Worm (Caenorhabditis elegans) whole organism, midembryonic: ENCODE results near the gene syp-1.
A peak's percentile ranks its signal among the peaks of the same experiment; 100 is the strongest.

Experiments used
- cog-1 ChIP-seq: sonication (generic microtip); optimal IDR thresholded peaks from 2 replicates; lab custom pipeline; 2016; ENCODE audit warnings: missing genetic modification characterization, missing compliant biosample characterization
- flt-1 ChIP-seq: fragments of 200-800 bp; sonication (Bioruptor generic); IDR thresholded peaks from 2 replicates; pipeline ENCODE4 v1.3.6; 2022; ENCODE audit warnings: missing genetic modification characterization, missing compliant biosample characterization
- med-1 ChIP-seq: sonication (generic microtip); optimal IDR thresholded peaks from 2 replicates; lab custom pipeline; 2017; ENCODE audit warnings: missing genetic modification characterization, mild to moderate bottlenecking, missing compliant biosample characterization, antibody characterized with exemption, missing genetic modification reagents; ENCODE audit not compliant: insufficient read depth
- tab-1 ChIP-seq: fragments of 200-800 bp; sonication (Bioruptor generic); IDR thresholded peaks from 2 replicates; pipeline ENCODE4 v1.3.6; 2022; ENCODE audit warnings: missing genetic modification characterization, missing compliant biosample characterization
- ztf-29 ChIP-seq: fragments of 200-800 bp; sonication (Bioruptor generic); IDR thresholded peaks from 2 replicates; pipeline ENCODE4 v1.3.6; 2022; ENCODE audit warnings: missing genetic modification reagents, missing genetic modification characterization, missing compliant biosample characterization

- TF ChIP-seq flt-1 (GFP tag; lab: Robert Waterston, UW) (0 out of 2 replicates have a peak, but pooled peaks have one; percentile 28), ztf-29 (no peak), cog-1 (tag; lab: Kevin White, UChicago) (no peak), tab-1 (GFP tag; lab: Robert Waterston, UW) (no peak), med-1 (GFP tag; lab: Kevin White, UChicago) (no peak)
Observed at ce11 chrV:16377188-16377587, 26.9 kb upstream of the syp-1 start.
